Worm (Caenorhabditis elegans) whole organism, late embryonic: Measurements from ENCODE around the gene R02D5.9.
A peak's percentile ranks its signal among the peaks of the same experiment; 100 is the strongest.

Experiments used
- Y22D7AL.16 ChIP-seq: sonication (generic microtip); optimal IDR thresholded peaks from 2 replicates; lab custom pipeline; 2016; ENCODE audit warnings: missing genetic modification characterization, missing compliant biosample characterization
- ahr-1 ChIP-seq: sonication (generic microtip); optimal IDR thresholded peaks from 2 replicates; lab custom pipeline; 2016; ENCODE audit warnings: missing genetic modification characterization, missing compliant biosample characterization
- ceh-2 ChIP-seq: sonication (generic microtip); optimal IDR thresholded peaks from 2 replicates; lab custom pipeline; 2016; ENCODE audit warnings: missing genotype, missing genetic modification characterization, missing compliant biosample characterization
- ceh-22 ChIP-seq: sonication (generic microtip); optimal IDR thresholded peaks from 2 replicates; lab custom pipeline; 2017; ENCODE audit warnings: missing biosample characterization, missing genetic modification characterization
- ceh-48 ChIP-seq: sonication (generic microtip); optimal IDR thresholded peaks from 2 replicates; lab custom pipeline; 2016; ENCODE audit warnings: missing genetic modification characterization, inconsistent platforms, missing compliant biosample characterization
- che-1 ChIP-seq: sonication (generic microtip); optimal IDR thresholded peaks from 2 replicates; lab custom pipeline; 2016; ENCODE audit warnings: mild to moderate bottlenecking, missing genetic modification characterization, missing compliant biosample characterization
- elt-2 ChIP-seq: sonication (generic microtip); optimal IDR thresholded peaks from 2 replicates; lab custom pipeline; 2016; ENCODE audit warnings: missing genetic modification reagents, missing genetic modification characterization, missing compliant biosample characterization
- npax-4 ChIP-seq: sonication (generic microtip); optimal IDR thresholded peaks from 2 replicates; lab custom pipeline; 2016; ENCODE audit warnings: missing genetic modification characterization, missing compliant biosample characterization
- pax-1 ChIP-seq: fragments of 150-350 bp; optimal IDR thresholded peaks from 2 replicates; lab custom pipeline; 2014; ENCODE audit warnings: missing biosample characterization, missing genetic modification characterization
- pqm-1 ChIP-seq: sonication (generic microtip); optimal IDR thresholded peaks from 2 replicates; lab custom pipeline; 2016; ENCODE audit warnings: missing genetic modification characterization, missing compliant biosample characterization
- ref-2 ChIP-seq: sonication (generic microtip); optimal IDR thresholded peaks from 2 replicates; lab custom pipeline; 2016; ENCODE audit warnings: missing genetic modification characterization, missing compliant biosample characterization
- sox-4 ChIP-seq: sonication (generic microtip); optimal IDR thresholded peaks from 2 replicates; lab custom pipeline; 2017; ENCODE audit warnings: mild to moderate bottlenecking, missing genetic modification characterization, inconsistent platforms, missing compliant biosample characterization
- tbx-2 ChIP-seq: sonication (generic microtip); optimal IDR thresholded peaks from 2 replicates; lab custom pipeline; 2016; ENCODE audit warnings: missing genetic modification characterization, missing compliant biosample characterization
- unc-3 ChIP-seq, 2 experiments: fragments of 200-800 bp in 1 of 2; sonication (Bioruptor generic) in 1 of 2; sonication (generic microtip) in 1 of 2; conservative IDR thresholded peaks in 1 of 2; optimal IDR thresholded peaks in 1 of 2; 2 replicates each; pipeline versions ENCODE4 v1.3.6 to Lab custom; 2016 to 2022; ENCODE audit warnings: missing compliant biosample characterization in 2 of 2, missing genetic modification characterization in 2 of 2, missing genetic modification reagents in 1 of 2
- unc-86 ChIP-seq: sonication (generic microtip); optimal IDR thresholded peaks from 2 replicates; lab custom pipeline; 2016; ENCODE audit warnings: missing genetic modification characterization, missing compliant biosample characterization
- ztf-16 ChIP-seq: sonication (generic microtip); optimal IDR thresholded peaks from 2 replicates; lab custom pipeline; 2017; ENCODE audit warnings: missing genetic modification characterization, missing compliant biosample characterization

R02D5.9 gene

ce11 chrV:14468196-14468874 lies 42.6 kb downstream of the R02D5.9 start, which contains the start of gene srz-97:
srz-97 (minus strand) TSS chrV:14468246.
- TF ChIP-seq che-1 (no peak), ceh-48 (tag; lab: Kevin White, UChicago) (no peak), Y22D7AL.16 (tag; lab: Kevin White, UChicago) (no peak), ceh-2 (tag; lab: Kevin White, UChicago) (no peak)
- TF ChIP-seq, all 69 proteins: peak for 0

ce11 chrV:14464368-14464767 lies 46.6 kb downstream of the R02D5.9 start, which contains the start of gene F08H9.4:
F08H9.4 (minus strand) TSS chrV:14464428.
- TF ChIP-seq ahr-1 (tag; lab: Kevin White, UChicago) (no peak), sox-4 (no peak)

- peak; percentile 17 for TF ChIP-seq ref-2 (tag; lab: Kevin White, UChicago)
- TF ChIP-seq elt-2 (tag; lab: Kevin White, UChicago) = peak; percentile 2
These were observed 47.8 kb downstream of the R02D5.9 start, which contains the start of gene F08H9.3 for ce11 chrV:14463087-14463486. F08H9.3 (minus strand) TSS chrV:14463338.

- TF ChIP-seq ceh-22 (tag; lab: Kevin White, UChicago) = no peak
- TF ChIP-seq unc-3 (GFP tag; conservative IDR thresholded peaks at IDR 0.05; lab: Robert Waterston, UW) = no peak
- no peak for TF ChIP-seq unc-3 (tag; optimal IDR thresholded peaks at IDR 0.05; lab: Kevin White, UChicago)
These were observed 48.3 kb downstream of the R02D5.9 start for ce11 chrV:14462653-14463052.

ce11 chrV:14460615-14461102 lies 50.3 kb downstream of the R02D5.9 start, which contains the start of gene F08H9.2:
F08H9.2 (plus strand) TSS chrV:14460665.
- TF ChIP-seq npax-4 (tag; lab: Kevin White, UChicago) (no peak), pqm-1 (tag; lab: Kevin White, UChicago) (no peak)

ce11 chrV:14460122-14460521 lies 50.8 kb downstream of the R02D5.9 start:
- TF ChIP-seq ztf-16 (no peak), tbx-2 (tag; lab: Kevin White, UChicago) (no peak), unc-86 (tag; lab: Kevin White, UChicago) (no peak), pax-1 (no peak)
